Worm (Caenorhabditis elegans) whole organism, L4 larva: ENCODE data around the gene srx-47.

Experiments
- F37D6.2 ChIP-seq: sonication (generic microtip); optimal IDR thresholded peaks from 2 replicates; lab custom pipeline; 2016; ENCODE audit warnings: mild to moderate bottlenecking, missing genetic modification characterization, missing compliant biosample characterization
- F44E2.7 ChIP-seq: fragments of 200-800 bp; sonication (Bioruptor generic); IDR thresholded peaks from 2 replicates; pipeline ENCODE4 v2.1.2; 2022; ENCODE audit warnings: missing genetic modification characterization, missing compliant biosample characterization
- R02D3.7 ChIP-seq: fragments of 150-350 bp; sonication (generic microtip); optimal IDR thresholded peaks from 3 replicates; lab custom pipeline; 2014; ENCODE audit warnings: missing biosample characterization, missing genetic modification characterization
- T20F7.1 ChIP-seq: fragments of 200-800 bp; sonication (Bioruptor generic); optimal IDR thresholded peaks from 2 replicates; lab custom pipeline; 2018; ENCODE audit warnings: mild to moderate bottlenecking, missing genetic modification characterization, missing compliant biosample characterization
- T26A8.4 ChIP-seq: fragments of 200-800 bp; sonication (Bioruptor generic); IDR thresholded peaks from 2 replicates; pipeline ENCODE4 v1.3.6; 2022; ENCODE audit warnings: missing genetic modification characterization, missing compliant biosample characterization
- Y48G9A.11 ChIP-seq: fragments of 200-800 bp; sonication (Bioruptor generic); IDR thresholded peaks from 2 replicates; pipeline ENCODE4 v1.3.6; 2022; ENCODE audit warnings: missing genetic modification reagents, missing genetic modification characterization, missing compliant biosample characterization
- Y75B8A.6 ChIP-seq: fragments of 200-800 bp; sonication (Bioruptor generic); IDR thresholded peaks from 2 replicates; pipeline ENCODE4 v1.3.6; 2022; ENCODE audit warnings: missing genetic modification reagents, missing genetic modification characterization, missing compliant biosample characterization
- aha-1 ChIP-seq: fragments of 150-350 bp; peaks from one replicate; lab custom pipeline; 2014; ENCODE audit warnings: missing biosample characterization, missing genetic modification characterization
- arid-1 ChIP-seq: fragments of 200-800 bp; sonication (Bioruptor generic); conservative IDR thresholded peaks from 2 replicates; pipeline ENCODE4 v1.3.6; 2022; ENCODE audit warnings: missing genetic modification reagents, missing genetic modification characterization, missing compliant biosample characterization
- ceh-20 ChIP-seq: fragments of 200-800 bp; sonication (Bioruptor generic); IDR thresholded peaks from 2 replicates; pipeline ENCODE4 v1.3.6; 2022; ENCODE audit warnings: missing genetic modification reagents, missing genetic modification characterization, missing compliant biosample characterization
- ceh-28 ChIP-seq: fragments of 150-350 bp; optimal IDR thresholded peaks from 2 replicates; lab custom pipeline; 2014; ENCODE audit warnings: missing biosample characterization, missing genetic modification reagents, missing genetic modification characterization
- ceh-82 ChIP-seq: sonication (generic microtip); optimal IDR thresholded peaks from 2 replicates; lab custom pipeline; 2017; ENCODE audit warnings: missing biosample characterization, missing genetic modification characterization
- cey-2 ChIP-seq: sonication (generic microtip); optimal IDR thresholded peaks from 3 replicates; lab custom pipeline; 2017; ENCODE audit warnings: missing genetic modification characterization, mild to moderate bottlenecking, missing compliant biosample characterization, antibody characterized with exemption, borderline replicate concordance; ENCODE audit not compliant: insufficient read depth
- daf-16 ChIP-seq, 3 experiments: sonication (generic microtip); optimal IDR thresholded peaks; 2 replicates each; lab custom pipeline; 2016 to 2017; ENCODE audit warnings: missing genetic modification characterization in 3 of 3, missing genetic modification reagents in 3 of 3, mild to moderate bottlenecking in 2 of 3, missing compliant biosample characterization in 2 of 3, missing biosample characterization in 1 of 3, moderate library complexity in 1 of 3
- dmd-6 ChIP-seq: fragments of 200-800 bp; sonication (Bioruptor generic); IDR thresholded peaks from 2 replicates; pipeline ENCODE4 v1.3.6; 2022; ENCODE audit warnings: missing genetic modification reagents, missing genetic modification characterization, missing compliant biosample characterization
- dmd-8 ChIP-seq: fragments of 200-800 bp; sonication (Bioruptor generic); IDR thresholded peaks from 2 replicates; pipeline ENCODE4 v1.3.6; 2022; ENCODE audit warnings: missing genetic modification characterization, missing compliant biosample characterization
- dpl-1 ChIP-seq: fragments of 150-350 bp; optimal IDR thresholded peaks from 2 replicates; lab custom pipeline; 2014; ENCODE audit warnings: missing biosample characterization, missing genetic modification reagents, missing genetic modification characterization
- duxl-1 ChIP-seq: sonication (generic microtip); optimal IDR thresholded peaks from 2 replicates; lab custom pipeline; 2016; ENCODE audit warnings: mild to moderate bottlenecking, missing genetic modification characterization, moderate library complexity, missing compliant biosample characterization; ENCODE audit not compliant: poor library complexity
- dve-1 ChIP-seq: sonication (generic microtip); optimal IDR thresholded peaks from 2 replicates; lab custom pipeline; 2017; ENCODE audit warnings: antibody characterized with exemption, mild to moderate bottlenecking, missing genetic modification characterization, missing compliant biosample characterization; ENCODE audit not compliant: insufficient read depth
- egl-27 ChIP-seq: sonication (generic microtip); optimal IDR thresholded peaks from 3 replicates; lab custom pipeline; 2017; ENCODE audit warnings: missing biosample characterization, missing genetic modification reagents, missing genetic modification characterization
- egl-43 ChIP-seq: fragments of 200-800 bp; sonication (Bioruptor generic); IDR thresholded peaks from 2 replicates; pipeline ENCODE4 v1.3.6; 2022; ENCODE audit warnings: missing genetic modification reagents, missing genetic modification characterization, missing compliant biosample characterization
- hmg-1.1 ChIP-seq: fragments of 200-800 bp; sonication (Bioruptor generic); IDR thresholded peaks from 2 replicates; pipeline ENCODE4 v1.3.6; 2022; ENCODE audit warnings: missing genetic modification reagents, missing genetic modification characterization, missing compliant biosample characterization
- jun-1 ChIP-seq: fragments of 150-350 bp; optimal IDR thresholded peaks from 2 replicates; lab custom pipeline; 2014; ENCODE audit warnings: missing biosample characterization, missing genetic modification reagents, missing genetic modification characterization
- lin-13 ChIP-seq: fragments of 150-350 bp; optimal IDR thresholded peaks from 2 replicates; lab custom pipeline; 2014; ENCODE audit warnings: missing biosample characterization, missing genetic modification reagents, missing genetic modification characterization
- lin-29 ChIP-seq: fragments of 200-800 bp; sonication (Bioruptor generic); IDR thresholded peaks from 2 replicates; pipeline ENCODE4 v1.3.6; 2022; ENCODE audit warnings: missing genetic modification reagents, missing genetic modification characterization, missing compliant biosample characterization
- madf-9 ChIP-seq: fragments of 200-800 bp; sonication (Bioruptor generic); conservative IDR thresholded peaks from 2 replicates; pipeline ENCODE4 v1.3.6; 2022; ENCODE audit warnings: missing genetic modification reagents, missing genetic modification characterization, missing compliant biosample characterization
- mdl-1 ChIP-seq, 2 experiments: fragments of 150-350 bp in 1 of 2; sonication (generic microtip) in 1 of 2; optimal IDR thresholded peaks; 2 replicates each; lab custom pipeline; 2014 to 2017; ENCODE audit warnings: missing biosample characterization in 2 of 2, missing genetic modification characterization in 2 of 2
- mep-1 ChIP-seq: fragments of 150-350 bp; sonication (generic microtip); optimal IDR thresholded peaks from 3 replicates; lab custom pipeline; 2014; ENCODE audit warnings: missing biosample characterization, missing genetic modification characterization
- mxl-3 ChIP-seq: fragments of 200-800 bp; sonication (Bioruptor generic); optimal IDR thresholded peaks from 2 replicates; lab custom pipeline; 2018; ENCODE audit warnings: mild to moderate bottlenecking, missing genetic modification characterization, missing compliant biosample characterization
- nhr-25 ChIP-seq: sonication (generic microtip); optimal IDR thresholded peaks from 2 replicates; lab custom pipeline; 2017; ENCODE audit warnings: missing genetic modification characterization, mild to moderate bottlenecking, missing compliant biosample characterization, antibody characterized with exemption, moderate library complexity, borderline replicate concordance; ENCODE audit not compliant: insufficient read depth
- nhr-42 ChIP-seq: fragments of 200-800 bp; sonication (Bioruptor generic); IDR thresholded peaks from 2 replicates; pipeline ENCODE4 v1.3.6; 2022; ENCODE audit warnings: missing genetic modification characterization, missing compliant biosample characterization
- nhr-6 ChIP-seq: fragments of 150-350 bp; optimal IDR thresholded peaks from 2 replicates; lab custom pipeline; 2014; ENCODE audit warnings: missing biosample characterization, missing genetic modification characterization
- nhr-76 ChIP-seq: fragments of 150-350 bp; optimal IDR thresholded peaks from 2 replicates; lab custom pipeline; 2014; ENCODE audit warnings: missing biosample characterization, missing genetic modification characterization
- saeg-2 ChIP-seq: fragments of 200-800 bp; sonication (Bioruptor generic); IDR thresholded peaks from 2 replicates; pipeline ENCODE4 v1.3.6; 2022; ENCODE audit warnings: missing genetic modification reagents, missing genetic modification characterization, missing compliant biosample characterization
- snpc-1.2 ChIP-seq: fragments of 200-800 bp; sonication (Bioruptor generic); IDR thresholded peaks from 2 replicates; pipeline ENCODE4 v1.3.6; 2022; ENCODE audit warnings: missing genetic modification reagents, missing genetic modification characterization, missing compliant biosample characterization
- snpc-4 ChIP-seq: fragments of 150-350 bp; optimal IDR thresholded peaks from 2 replicates; lab custom pipeline; 2014; ENCODE audit warnings: missing biosample characterization, missing genetic modification characterization
- spr-1 ChIP-seq: sonication (generic microtip); optimal IDR thresholded peaks from 2 replicates; lab custom pipeline; 2016; ENCODE audit warnings: mild to moderate bottlenecking, missing genetic modification characterization, missing compliant biosample characterization
- tra-1 ChIP-seq: fragments of 200-800 bp; sonication (Bioruptor generic); IDR thresholded peaks from 2 replicates; pipeline ENCODE4 v1.3.6; 2022; ENCODE audit warnings: missing genetic modification reagents, missing genetic modification characterization, missing compliant biosample characterization
- vab-7 ChIP-seq: fragments of 200-800 bp; sonication (Bioruptor generic); IDR thresholded peaks from 2 replicates; pipeline ENCODE4 v1.3.6; 2022; ENCODE audit warnings: missing genetic modification reagents, missing genetic modification characterization, missing compliant biosample characterization
- zfp-2 ChIP-seq: sonication (generic microtip); optimal IDR thresholded peaks from 2 replicates; lab custom pipeline; 2016; ENCODE audit warnings: mild to moderate bottlenecking, missing genetic modification characterization, missing compliant biosample characterization
- zip-11 ChIP-seq: fragments of 200-800 bp; sonication (Bioruptor generic); IDR thresholded peaks from 2 replicates; pipeline ENCODE4 v1.3.6; 2022; ENCODE audit warnings: missing genetic modification characterization, missing compliant biosample characterization
- ztf-11 ChIP-seq: fragments of 150-350 bp; optimal IDR thresholded peaks from 2 replicates; lab custom pipeline; 2014; ENCODE audit warnings: missing biosample characterization, missing genetic modification characterization

Gene srx-47

ce11 chrV:9346804-9347203, 3.0 kb upstream of the srx-47 start, which contains the start of the genes K07B1.7 and try-5 (continued):
- TF ChIP-seq nhr-76 (tag; lab: Kevin White, UChicago), result no peak
- TF ChIP-seq nhr-25 (tag; lab: Kevin White, UChicago), result no peak
- no peak for TF ChIP-seq duxl-1 (tag; lab: Kevin White, UChicago)
- no peak for TF ChIP-seq mxl-3 (GFP tag; lab: Kevin White, UChicago)
- peak; percentile 69 for TF ChIP-seq ceh-28 (tag; lab: Kevin White, UChicago)
- TF ChIP-seq lin-29 (GFP tag; lab: Robert Waterston, UW), result no peak
- TF ChIP-seq nhr-42 (GFP tag; lab: Robert Waterston, UW), result no peak
- no peak for TF ChIP-seq Y75B8A.6 (GFP tag; lab: Robert Waterston, UW)
- no peak for TF ChIP-seq egl-43
- no peak for TF ChIP-seq cey-2
- no peak for TF ChIP-seq vab-7 (GFP tag; lab: Robert Waterston, UW)
- 0 out of 2 replicates have a peak, but pooled peaks have one; percentile 21 for TF ChIP-seq hmg-1.1 (GFP tag; lab: Robert Waterston, UW)
- no peak for TF ChIP-seq ceh-20
- TF ChIP-seq tra-1 (GFP tag; lab: Robert Waterston, UW), result no peak
- no peak for TF ChIP-seq mep-1 (tag; lab: Kevin White, UChicago)
- TF ChIP-seq zip-11 (GFP tag; lab: Robert Waterston, UW), result no peak
- TF ChIP-seq nhr-6, result peak; percentile 27
- no peak for TF ChIP-seq lin-13
- TF ChIP-seq T20F7.1 (GFP tag; lab: Kevin White, UChicago), result peak; percentile 97
- TF ChIP-seq saeg-2, result no peak
- TF ChIP-seq daf-16 (GFP tag; optimal IDR thresholded peaks at IDR 0.05; lab: Kevin White, UChicago), result no peak
- TF ChIP-seq daf-16 (tag; optimal IDR thresholded peaks at IDR 0.05; lab: Kevin White, UChicago), result peak; percentile 37
- TF ChIP-seq mdl-1 (tag; optimal IDR thresholded peaks at IDR 0.05; lab: Kevin White, UChicago), result no peak
- TF ChIP-seq ztf-11 (tag; lab: Kevin White, UChicago), result no peak
- TF ChIP-seq T26A8.4 (GFP tag; lab: Robert Waterston, UW), result no peak
- TF ChIP-seq arid-1 (GFP tag; lab: Robert Waterston, UW), result no peak
- TF ChIP-seq Y48G9A.11 (GFP tag; lab: Robert Waterston, UW), result peak; percentile 93
- peak; percentile 95 for TF ChIP-seq dpl-1 (GFP tag; lab: Kevin White, UChicago)
- no peak for TF ChIP-seq spr-1
- no peak for TF ChIP-seq madf-9
- no peak for TF ChIP-seq jun-1 (tag; lab: Kevin White, UChicago)
- no peak for TF ChIP-seq egl-27 (tag; lab: Kevin White, UChicago)
- TF ChIP-seq snpc-1.2 (GFP tag; lab: Robert Waterston, UW), result no peak
- peak; percentile 83 for TF ChIP-seq R02D3.7 (tag; lab: Kevin White, UChicago)
- peak; percentile 30 for TF ChIP-seq dve-1
- peak; percentile 10 for TF ChIP-seq aha-1 (tag; lab: Kevin White, UChicago)
- no peak for TF ChIP-seq F37D6.2 (tag; lab: Kevin White, UChicago)
- no peak for TF ChIP-seq ceh-82 (tag; lab: Kevin White, UChicago)
- no peak for TF ChIP-seq F44E2.7 (GFP tag; lab: Robert Waterston, UW)
- no peak for TF ChIP-seq dmd-8 (GFP tag; lab: Robert Waterston, UW)
- TF ChIP-seq, all 104 proteins: peak for 13

ce11 chrV:9352947-9353346, 3.2 kb downstream of the srx-47 start, which contains the start of gene srx-46:
Gene srx-46, plus strand, starts transcription at chrV:9353247.
- no peak for TF ChIP-seq egl-43
- TF ChIP-seq zfp-2 (tag; lab: Kevin White, UChicago), result no peak
- no peak for TF ChIP-seq spr-1
- no peak for TF ChIP-seq nhr-76 (tag; lab: Kevin White, UChicago)
- TF ChIP-seq dmd-6, result no peak
- no peak for TF ChIP-seq snpc-4 (tag; lab: Kevin White, UChicago)
- TF ChIP-seq ceh-20, result no peak
